Fruit fly (Drosophila melanogaster) whole organism, embryonic: ENCODE results near the gene papi.

ENCODE experiments used
- ATbp ChIP-seq: fragments of 200-800 bp; sonication (Bioruptor generic); optimal IDR thresholded peaks from 2 replicates; lab custom pipeline; 2017; ENCODE audit warnings: missing biosample characterization, mild to moderate bottlenecking, missing genetic modification characterization, missing genetic modification reagents
- CG10147 ChIP-seq: fragments of 200-800 bp; sonication (Bioruptor generic); optimal IDR thresholded peaks from 2 replicates; lab custom pipeline; 2019; ENCODE audit warnings: missing biosample characterization, mild to moderate bottlenecking, missing genetic modification characterization, moderate library complexity
- CG10462 ChIP-seq: fragments of 200-800 bp; sonication (Bioruptor generic); optimal IDR thresholded peaks from 2 replicates; lab custom pipeline; 2016; ENCODE audit warnings: missing biosample characterization, missing genetic modification characterization
- CG10543 ChIP-seq: fragments of 200-800 bp; sonication (Bioruptor generic); optimal IDR thresholded peaks from 3 replicates; lab custom pipeline; 2017; ENCODE audit warnings: missing biosample characterization, mild to moderate bottlenecking, missing genetic modification characterization, moderate library complexity
- CG11560 ChIP-seq: fragments of 200-800 bp; sonication (Bioruptor generic); IDR thresholded peaks from 3 replicates; pipeline ENCODE4 v1.3.6; 2022; ENCODE audit warnings: missing biosample characterization, missing genetic modification characterization
- CG14667 ChIP-seq: fragments of 200-800 bp; sonication (Bioruptor generic); IDR thresholded peaks from 2 replicates; pipeline ENCODE4 v1.3.6; 2022; ENCODE audit warnings: missing biosample characterization, missing genetic modification characterization
- CG15514 ChIP-seq: fragments of 200-800 bp; sonication (Bioruptor generic); optimal IDR thresholded peaks from 3 replicates; lab custom pipeline; 2017; ENCODE audit warnings: missing biosample characterization, missing genetic modification characterization, mild to moderate bottlenecking, moderate library complexity, missing genetic modification reagents
- CG1647 ChIP-seq: fragments of 200-800 bp; sonication (Bioruptor generic); optimal IDR thresholded peaks from 3 replicates; lab custom pipeline; 2016; ENCODE audit warnings: missing biosample characterization, missing genetic modification characterization
- CG17328 ChIP-seq: fragments of 200-800 bp; sonication (Bioruptor generic); IDR thresholded peaks from 2 replicates; pipeline ENCODE4 v1.3.6; 2022; ENCODE audit warnings: missing biosample characterization, missing genetic modification characterization
- CG18599 ChIP-seq: fragments of 200-800 bp; sonication (Bioruptor generic); optimal IDR thresholded peaks from 3 replicates; lab custom pipeline; 2017; ENCODE audit warnings: missing biosample characterization, missing genetic modification characterization, mild to moderate bottlenecking, moderate library complexity, missing genetic modification reagents
- CG32532 ChIP-seq: fragments of 200-800 bp; sonication (Bioruptor generic); IDR thresholded peaks from 2 replicates; pipeline ENCODE4 v1.3.6; 2022; ENCODE audit warnings: missing biosample characterization, missing genetic modification characterization
- CG3407 ChIP-seq: fragments of 200-800 bp; sonication (Bioruptor generic); optimal IDR thresholded peaks from 2 replicates; lab custom pipeline; 2018; ENCODE audit warnings: missing biosample characterization, mild to moderate bottlenecking, missing genetic modification characterization
- CG4282 ChIP-seq: fragments of 200-800 bp; sonication (Bioruptor generic); optimal IDR thresholded peaks from 2 replicates; lab custom pipeline; 2016; ENCODE audit warnings: missing biosample characterization, missing genetic modification characterization
- CG4617 ChIP-seq: fragments of 200-800 bp; sonication (Bioruptor generic); optimal IDR thresholded peaks from 3 replicates; lab custom pipeline; 2016; ENCODE audit warnings: missing biosample characterization, missing genetic modification characterization, borderline replicate concordance
- CG4854 ChIP-seq: fragments of 200-800 bp; sonication (Bioruptor generic); optimal IDR thresholded peaks from 2 replicates; lab custom pipeline; 2016; ENCODE audit warnings: missing biosample characterization, missing genetic modification characterization, inconsistent platforms
- CG9215 ChIP-seq: fragments of 200-800 bp; sonication (Bioruptor generic); IDR thresholded peaks from 2 replicates; pipeline ENCODE4 v1.3.6; 2022; ENCODE audit warnings: missing biosample characterization, missing genetic modification characterization
- CG9437 ChIP-seq: fragments of 200-800 bp; sonication (Bioruptor generic); optimal IDR thresholded peaks from 2 replicates; lab custom pipeline; 2018; ENCODE audit warnings: missing biosample characterization, mild to moderate bottlenecking, missing genetic modification characterization
- CG9609 ChIP-seq: fragments of 200-800 bp; sonication (Bioruptor generic); optimal IDR thresholded peaks from 3 replicates; lab custom pipeline; 2016; ENCODE audit warnings: missing biosample characterization, missing genetic modification characterization
- Camta ChIP-seq: fragments of 200-800 bp; sonication (Bioruptor generic); optimal IDR thresholded peaks from 2 replicates; lab custom pipeline; 2016; ENCODE audit warnings: missing biosample characterization, missing genetic modification characterization
- Dll ChIP-seq: fragments of 200-800 bp; sonication (Bioruptor generic); IDR thresholded peaks from 4 replicates; pipeline ENCODE4 v1.3.6; 2022; ENCODE audit warnings: missing biosample characterization, missing genetic modification characterization; ENCODE audit not compliant: partially characterized antibody
- Dref ChIP-seq: fragments of 200-800 bp; sonication (Bioruptor generic); IDR thresholded peaks from 2 replicates; pipeline ENCODE4 v1.3.6; 2022; ENCODE audit warnings: missing biosample characterization, missing genetic modification characterization
- Drgx ChIP-seq: fragments of 200-800 bp; sonication (Bioruptor generic); IDR thresholded peaks from 2 replicates; pipeline ENCODE4 v1.3.6; 2022; ENCODE audit warnings: missing biosample characterization, missing genetic modification characterization
- E2f1 ChIP-seq: fragments of 200-800 bp; sonication (Bioruptor generic); IDR thresholded peaks from 2 replicates; pipeline ENCODE4 v1.3.6; 2022; ENCODE audit warnings: missing biosample characterization, missing genetic modification characterization
- Fer2 ChIP-seq: fragments of 200-800 bp; sonication (Bioruptor generic); optimal IDR thresholded peaks from 2 replicates; lab custom pipeline; 2018; ENCODE audit warnings: missing biosample characterization, mild to moderate bottlenecking, missing genetic modification characterization, moderate library complexity
- Gug ChIP-seq: fragments of 200-800 bp; sonication (Bioruptor generic); IDR thresholded peaks from 4 replicates; pipeline ENCODE4 v1.3.6; 2022; ENCODE audit warnings: missing biosample characterization, missing genetic modification characterization
- HHEX ChIP-seq: fragments of 200-800 bp; sonication (Bioruptor generic); optimal IDR thresholded peaks from 3 replicates; lab custom pipeline; 2017; ENCODE audit warnings: missing biosample characterization, mild to moderate bottlenecking, missing genetic modification characterization, missing genetic modification reagents
- HLH54F ChIP-seq: fragments of 200-800 bp; sonication (Bioruptor generic); optimal IDR thresholded peaks from 3 replicates; lab custom pipeline; 2016; ENCODE audit warnings: missing biosample characterization, missing genetic modification characterization
- HLHmδ ChIP-seq: fragments of 200-800 bp; sonication (Bioruptor generic); optimal IDR thresholded peaks from 2 replicates; lab custom pipeline; 2018; ENCODE audit warnings: missing biosample characterization, mild to moderate bottlenecking, missing genetic modification characterization, moderate library complexity
- MBD-R2 ChIP-seq: fragments of 200-800 bp; sonication (Bioruptor generic); IDR thresholded peaks from 2 replicates; pipeline ENCODE4 v1.3.6; 2022; ENCODE audit warnings: missing biosample characterization, missing genetic modification characterization
- Mad ChIP-seq: fragments of 200-800 bp; sonication (Bioruptor generic); optimal IDR thresholded peaks from 2 replicates; lab custom pipeline; 2016; ENCODE audit warnings: missing biosample characterization, missing genetic modification characterization
- NC2α ChIP-seq: fragments of 200-800 bp; sonication (Bioruptor generic); optimal IDR thresholded peaks from 2 replicates; lab custom pipeline; 2016; ENCODE audit warnings: missing biosample characterization, missing genetic modification characterization
- NK7.1 ChIP-seq: fragments of 200-800 bp; sonication (Bioruptor generic); optimal IDR thresholded peaks from 3 replicates; lab custom pipeline; 2016; ENCODE audit warnings: missing biosample characterization, missing genetic modification characterization
- Neu2 ChIP-seq: fragments of 200-800 bp; sonication (Bioruptor generic); optimal IDR thresholded peaks from 3 replicates; lab custom pipeline; 2016; ENCODE audit warnings: missing biosample characterization, missing genetic modification characterization, borderline replicate concordance
- Side ChIP-seq: fragments of 200-800 bp; sonication (Bioruptor generic); optimal IDR thresholded peaks from 2 replicates; lab custom pipeline; 2016; ENCODE audit warnings: missing biosample characterization, missing genetic modification characterization
- Spps ChIP-seq: fragments of 200-800 bp; sonication (Bioruptor generic); optimal IDR thresholded peaks from 2 replicates; lab custom pipeline; 2018; ENCODE audit warnings: missing biosample characterization, mild to moderate bottlenecking, missing genetic modification characterization
- chm ChIP-seq: fragments of 200-800 bp; sonication (Bioruptor generic); IDR thresholded peaks from 2 replicates; pipeline ENCODE4 v1.3.6; 2022; ENCODE audit warnings: missing biosample characterization, missing genetic modification characterization
- crol ChIP-seq: fragments of 200-800 bp; sonication (Bioruptor generic); IDR thresholded peaks from 2 replicates; pipeline ENCODE4 v1.3.6; 2022; ENCODE audit warnings: missing biosample characterization, missing genetic modification characterization
- crp ChIP-seq, 2 experiments: fragments of 200-800 bp; sonication (Bioruptor generic); optimal IDR thresholded peaks; 2 replicates in 1 of 2; 3 replicates in 1 of 2; lab custom pipeline; 2017; ENCODE audit warnings: missing biosample characterization in 2 of 2, missing genetic modification characterization in 2 of 2, mild to moderate bottlenecking in 1 of 2, moderate library complexity in 1 of 2
- da ChIP-seq: fragments of 200-800 bp; sonication (Bioruptor generic); optimal IDR thresholded peaks from 2 replicates; lab custom pipeline; 2016; ENCODE audit warnings: missing biosample characterization, missing genetic modification characterization
- dmrt11E ChIP-seq: fragments of 200-800 bp; sonication (Bioruptor generic); optimal IDR thresholded peaks from 3 replicates; lab custom pipeline; 2018; ENCODE audit warnings: missing biosample characterization, mild to moderate bottlenecking, missing genetic modification characterization, moderate library complexity
- fd64A ChIP-seq: fragments of 200-800 bp; sonication (Bioruptor generic); optimal IDR thresholded peaks from 3 replicates; lab custom pipeline; 2018; ENCODE audit warnings: missing biosample characterization, mild to moderate bottlenecking, missing genetic modification characterization
- fru ChIP-seq: fragments of >200 bp; optimal IDR thresholded peaks from 2 replicates; lab custom pipeline; 2017
- jigr1 ChIP-seq: fragments of 200-800 bp; sonication (Bioruptor generic); IDR thresholded peaks from 3 replicates; pipeline ENCODE4 v1.3.6; 2022; ENCODE audit warnings: missing biosample characterization, missing genetic modification characterization
- ken ChIP-seq: fragments of 200-800 bp; sonication (Bioruptor generic); IDR thresholded peaks from 3 replicates; pipeline ENCODE4 v1.3.6; 2022; ENCODE audit warnings: missing biosample characterization, missing genetic modification characterization
- nmo ChIP-seq: fragments of 200-800 bp; sonication (Bioruptor generic); optimal IDR thresholded peaks from 2 replicates; lab custom pipeline; 2018; ENCODE audit warnings: missing biosample characterization, mild to moderate bottlenecking, missing genetic modification characterization, moderate library complexity
- pum ChIP-seq: fragments of 200-800 bp; sonication (Bioruptor generic); optimal IDR thresholded peaks from 2 replicates; lab custom pipeline; 2016; ENCODE audit warnings: missing biosample characterization, missing genetic modification characterization
- run ChIP-seq: fragments of 200-800 bp; sonication (Bioruptor generic); optimal IDR thresholded peaks from 3 replicates; lab custom pipeline; 2018; ENCODE audit warnings: missing biosample characterization, mild to moderate bottlenecking, missing genetic modification characterization
- sd ChIP-seq: fragments of 200-800 bp; sonication (Bioruptor generic); optimal IDR thresholded peaks from 3 replicates; lab custom pipeline; 2018; ENCODE audit warnings: missing biosample characterization, mild to moderate bottlenecking, missing genetic modification characterization, moderate library complexity
- slou ChIP-seq: fragments of 200-800 bp; sonication (Bioruptor generic); optimal IDR thresholded peaks from 3 replicates; lab custom pipeline; 2016; ENCODE audit warnings: missing biosample characterization, missing genetic modification characterization
- ttk ChIP-seq: fragments of 200-800 bp; sonication (Bioruptor generic); IDR thresholded peaks from 2 replicates; pipeline ENCODE4 v2.1.2; 2022; ENCODE audit warnings: missing biosample characterization, missing genetic modification characterization
- tup ChIP-seq: fragments of 200-800 bp; sonication (Bioruptor generic); optimal IDR thresholded peaks from 2 replicates; lab custom pipeline; 2016; ENCODE audit warnings: missing biosample characterization, mild to moderate bottlenecking, missing genetic modification characterization, moderate library complexity
- zen ChIP-seq: fragments of 200-800 bp; sonication (Bioruptor generic); optimal IDR thresholded peaks from 3 replicates; lab custom pipeline; 2018; ENCODE audit warnings: missing biosample characterization, mild to moderate bottlenecking, missing genetic modification characterization, moderate library complexity

The papi gene

DNA sequence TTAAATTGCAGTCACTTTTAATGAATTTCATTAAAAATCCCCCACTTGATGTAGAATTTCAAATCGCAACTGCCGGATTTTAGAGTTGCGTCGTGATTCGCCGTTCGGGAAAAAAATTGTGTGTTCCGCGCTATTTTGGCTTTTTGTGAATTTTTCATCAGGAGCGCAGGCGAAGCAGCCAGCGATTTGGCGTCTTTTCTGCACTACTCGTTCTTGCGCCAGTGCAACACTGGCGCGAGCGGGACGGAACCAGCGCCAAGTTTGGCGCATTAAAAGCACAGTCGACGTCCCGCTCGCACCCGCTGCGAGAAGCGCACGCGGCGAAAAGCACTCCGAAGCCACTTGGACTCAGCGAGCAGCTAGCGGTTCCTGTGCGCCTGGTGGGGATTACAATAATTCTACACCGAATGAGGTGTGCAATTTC is 27.2 kb upstream of the papi start (continued):
- peak; percentile 30 for TF ChIP-seq Mad (GFP tag; lab: Kevin White, UChicago)
- no peak for TF ChIP-seq HLHmδ
- TF ChIP-seq crol (GFP tag; lab: Robert Waterston, UW) = no peak
- TF ChIP-seq CG9609 (GFP tag; lab: Kevin White, UChicago) = no peak
- TF ChIP-seq CG11560 (tag; lab: Robert Waterston, UW) = no peak
- TF ChIP-seq ken (GFP tag; lab: Robert Waterston, UW) = no peak
- TF ChIP-seq Dll (GFP tag; lab: Robert Waterston, UW) = no peak
- TF ChIP-seq jigr1 = no peak
- TF ChIP-seq HHEX (GFP tag; lab: Kevin White, UChicago) = peak; percentile 24
- TF ChIP-seq zen = no peak
- TF ChIP-seq CG18599 = peak; percentile 53
- TF ChIP-seq CG4282 (GFP tag; lab: Kevin White, UChicago) = peak; percentile 1
- TF ChIP-seq CG1647 (GFP tag; lab: Kevin White, UChicago) = no peak
- TF ChIP-seq E2f1 (GFP tag; lab: Robert Waterston, UW) = no peak
- peak; percentile 51 for TF ChIP-seq nmo (GFP tag; lab: Kevin White, UChicago)
- TF ChIP-seq CG9437 (GFP tag; lab: Kevin White, UChicago) = no peak
- TF ChIP-seq crp (GFP tag; optimal IDR thresholded peaks at IDR 0.05; lab: Kevin White, UChicago) = no peak
- TF ChIP-seq chm (GFP tag; lab: Robert Waterston, UW) = no peak
- no peak for TF ChIP-seq tup (GFP tag; lab: Kevin White, UChicago)
- TF ChIP-seq fru (lab: Kevin White, UChicago) = no peak
- TF ChIP-seq sd (tag; lab: Kevin White, UChicago) = peak; percentile 92
- TF ChIP-seq CG14667 (GFP tag; lab: Robert Waterston, UW) = no peak
- no peak for TF ChIP-seq slou
- TF ChIP-seq CG17328 (GFP tag; lab: Robert Waterston, UW) = no peak
- TF ChIP-seq dmrt11E (tag; lab: Kevin White, UChicago) = no peak
- TF ChIP-seq NC2α = no peak
- no peak for TF ChIP-seq ATbp (GFP tag; lab: Kevin White, UChicago)
- no peak for TF ChIP-seq Dref
- no peak for TF ChIP-seq Drgx (GFP tag; lab: Robert Waterston, UW)
- peak; percentile 58 for TF ChIP-seq Side (GFP tag; lab: Kevin White, UChicago)
- no peak for TF ChIP-seq Spps (tag; lab: Kevin White, UChicago)
- TF ChIP-seq pum = no peak
- no peak for TF ChIP-seq Fer2 (tag; lab: Kevin White, UChicago)
- TF ChIP-seq CG3407 (GFP tag; lab: Kevin White, UChicago) = no peak
- TF ChIP-seq MBD-R2 (GFP tag; lab: Robert Waterston, UW) = no peak
- TF ChIP-seq CG10543 (GFP tag; lab: Kevin White, UChicago) = peak; percentile 96
- no peak for TF ChIP-seq CG4854 (GFP tag; lab: Kevin White, UChicago)
- TF ChIP-seq CG10462 (GFP tag; lab: Kevin White, UChicago) = no peak
- TF ChIP-seq Neu2 (GFP tag; lab: Kevin White, UChicago) = no peak
- no peak for TF ChIP-seq ttk
- TF ChIP-seq CG32532 (GFP tag; lab: Robert Waterston, UW) = no peak
- peak; percentile 34 for TF ChIP-seq NK7.1
- no peak for TF ChIP-seq run (tag; lab: Kevin White, UChicago)
- no peak for TF ChIP-seq HLH54F (GFP tag; lab: Kevin White, UChicago)
- no peak for TF ChIP-seq CG9215 (GFP tag; lab: Robert Waterston, UW)
- peak; percentile 91 for TF ChIP-seq CG15514
- no peak for TF ChIP-seq da
- no peak for TF ChIP-seq CG4617 (GFP tag; lab: Kevin White, UChicago)
- no peak for TF ChIP-seq Camta (GFP tag; lab: Kevin White, UChicago)
- TF ChIP-seq Gug (GFP tag; lab: Robert Waterston, UW) = no peak
- peak; percentile 21 for TF ChIP-seq fd64A (GFP tag; lab: Kevin White, UChicago)
- TF ChIP-seq CG10147 (GFP tag; lab: Kevin White, UChicago) = no peak
